Fruit fly (Drosophila melanogaster) whole organism, wandering third instar larva: ENCODE data around the gene CG31097.

ENCODE experiments used
- Hnf4 ChIP-seq: fragments of 200-800 bp; sonication (Bioruptor generic); optimal IDR thresholded peaks from 2 replicates; lab custom pipeline; 2016; ENCODE audit warnings: missing biosample characterization, mild to moderate bottlenecking, missing genetic modification characterization
- Hr78 ChIP-seq: fragments of >200 bp; optimal IDR thresholded peaks from 2 replicates; lab custom pipeline; 2017; ENCODE audit warnings: missing biosample characterization, missing genetic modification characterization
- Mio ChIP-seq: sonication (Bioruptor generic); optimal IDR thresholded peaks from 2 replicates; lab custom pipeline; 2016; ENCODE audit warnings: missing biosample characterization, missing genetic modification characterization
- lola ChIP-seq: fragments of >200 bp; optimal IDR thresholded peaks from 2 replicates; lab custom pipeline; 2017; ENCODE audit warnings: missing biosample characterization, missing genetic modification characterization
- pan ChIP-seq: fragments of >200 bp; optimal IDR thresholded peaks from 2 replicates; lab custom pipeline; 2017
- psq ChIP-seq: fragments of 200-800 bp; sonication (Bioruptor generic); optimal IDR thresholded peaks from 3 replicates; lab custom pipeline; 2017; ENCODE audit warnings: missing biosample characterization, mild to moderate bottlenecking, missing genetic modification characterization, moderate library complexity

DNA sequence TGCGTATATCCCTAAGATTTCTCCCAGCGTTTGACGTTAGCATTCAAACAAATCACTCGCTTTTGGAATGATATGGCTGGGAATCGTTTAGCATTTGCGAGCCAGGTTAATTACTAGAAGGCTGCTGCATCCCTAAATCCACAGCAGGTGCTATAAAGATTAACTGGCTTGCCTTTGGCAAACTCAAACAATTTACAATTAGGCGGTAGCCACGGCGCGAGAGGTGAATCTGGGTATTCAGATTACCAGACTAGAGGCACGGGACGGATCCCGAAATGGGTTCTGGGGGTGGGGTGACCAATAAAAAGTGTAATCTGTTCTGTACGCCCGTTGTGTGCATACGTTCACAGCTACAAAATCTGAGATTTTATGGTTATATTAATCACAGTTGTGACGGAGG is 16.4 kb downstream of the CG31097 start, which contains the start of gene CG11892:
- peak; percentile 24 for TF ChIP-seq Hnf4
- no peak for TF ChIP-seq pan
- no peak for TF ChIP-seq psq (GFP tag; lab: Kevin White, UChicago)
- TF ChIP-seq lola (GFP tag; lab: Kevin White, UChicago) = no peak
- TF ChIP-seq Hr78 = no peak
- TF ChIP-seq Mio (GFP tag; lab: Kevin White, UChicago) = no peak
